Fruit fly (Drosophila melanogaster) whole organism, pupa: ENCODE results near the gene GluClalpha.

Source experiments
- CG10348 ChIP-seq: fragments of 200-800 bp; sonication (Bioruptor generic); IDR thresholded peaks from 2 replicates; pipeline ENCODE4 v1.3.6; 2022; ENCODE audit warnings: missing biosample characterization, missing genetic modification characterization
- CG12605 ChIP-seq: fragments of 200-800 bp; sonication (Bioruptor generic); IDR thresholded peaks from 2 replicates; pipeline ENCODE4 v1.3.6; 2022; ENCODE audit warnings: missing biosample characterization, missing genetic modification characterization
- CG14655 ChIP-seq: fragments of 200-800 bp; sonication (Bioruptor generic); optimal IDR thresholded peaks from 3 replicates; lab custom pipeline; 2017; ENCODE audit warnings: mild to moderate bottlenecking, missing biosample characterization, missing genetic modification reagents, missing genetic modification characterization
- CG17806 ChIP-seq: fragments of 200-800 bp; sonication (Bioruptor generic); optimal IDR thresholded peaks from 2 replicates; lab custom pipeline; 2018; ENCODE audit warnings: missing biosample characterization, mild to moderate bottlenecking, missing genetic modification characterization, moderate library complexity
- CG32121 ChIP-seq: fragments of 200-800 bp; sonication (Bioruptor generic); IDR thresholded peaks from 2 replicates; pipeline ENCODE4 v1.3.6; 2022; ENCODE audit warnings: missing biosample characterization, missing genetic modification characterization
- CG34367 ChIP-seq: fragments of 200-800 bp; sonication (Bioruptor generic); optimal IDR thresholded peaks from 2 replicates; lab custom pipeline; 2018; ENCODE audit warnings: missing biosample characterization, mild to moderate bottlenecking, missing genetic modification characterization
- CG8159 ChIP-seq: fragments of 200-800 bp; sonication (Bioruptor generic); optimal IDR thresholded peaks from 3 replicates; lab custom pipeline; 2018; ENCODE audit warnings: missing biosample characterization, mild to moderate bottlenecking, missing genetic modification characterization, moderate library complexity
- Pif1A ChIP-seq: fragments of 200-800 bp; sonication (Bioruptor generic); optimal IDR thresholded peaks from 3 replicates; lab custom pipeline; 2016; ENCODE audit warnings: missing biosample characterization, missing genetic modification characterization
- Pif1B ChIP-seq: fragments of 200-800 bp; sonication (Bioruptor generic); optimal IDR thresholded peaks from 3 replicates; lab custom pipeline; 2016; ENCODE audit warnings: missing biosample characterization, missing genetic modification characterization
- Snoo ChIP-seq: fragments of 200-800 bp; sonication (Bioruptor generic); optimal IDR thresholded peaks from 3 replicates; lab custom pipeline; 2017; ENCODE audit warnings: missing biosample characterization, mild to moderate bottlenecking, missing genetic modification characterization, inconsistent platforms
- gl ChIP-seq: fragments of 200-800 bp; sonication (Bioruptor generic); optimal IDR thresholded peaks from 2 replicates; lab custom pipeline; 2018; ENCODE audit warnings: missing biosample characterization, mild to moderate bottlenecking, missing genetic modification characterization
- rn ChIP-seq: fragments of 200-800 bp; sonication (Bioruptor generic); IDR thresholded peaks from 2 replicates; pipeline ENCODE4 v1.3.6; 2022; ENCODE audit warnings: missing biosample characterization, missing genetic modification characterization

DNA sequence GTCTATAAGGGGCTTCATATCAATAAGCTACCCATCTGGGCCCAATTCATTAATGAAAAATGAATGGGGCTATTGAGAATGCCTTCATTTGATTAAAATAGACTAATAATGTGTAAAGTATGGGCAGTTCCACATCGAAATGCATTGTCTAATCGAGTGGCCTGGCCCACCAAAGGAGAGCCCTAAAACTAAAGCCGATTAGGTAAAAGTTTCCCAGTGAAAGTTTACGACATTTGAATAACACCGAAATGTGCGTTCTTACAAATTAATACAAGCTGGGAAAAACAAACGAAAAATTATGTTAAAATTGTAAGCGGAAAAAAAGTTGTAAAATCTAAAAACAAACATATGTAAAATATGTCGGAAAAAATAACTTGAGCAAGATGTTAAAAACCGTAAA lies 74.4 kb downstream of the GluClalpha start:
- TF ChIP-seq CG8159 (tag; lab: Kevin White, UChicago) (no peak), CG14655 (GFP tag; lab: Kevin White, UChicago) (no peak), CG17806 (no peak), gl (no peak), rn (GFP tag; lab: Robert Waterston, UW) (no peak), CG10348 (GFP tag; lab: Robert Waterston, UW) (no peak), Pif1B (GFP tag; lab: Kevin White, UChicago) (no peak), CG34367 (tag; lab: Kevin White, UChicago) (no peak), CG12605 (GFP tag; lab: Robert Waterston, UW) (no peak), Pif1A (GFP tag; lab: Kevin White, UChicago) (no peak), Snoo (tag; lab: Kevin White, UChicago) (no peak), CG32121 (no peak)
